Fruit fly (Drosophila melanogaster) whole organism, embryonic: ENCODE results near the gene nxf2.

ENCODE experiments used
- BEAF-32 ChIP-seq: fragments of 200-800 bp; sonication (Bioruptor generic); optimal IDR thresholded peaks from 3 replicates; lab custom pipeline; 2017; ENCODE audit warnings: missing biosample characterization, missing genetic modification characterization, mild to moderate bottlenecking, moderate library complexity, missing genetic modification reagents
- Bgb ChIP-seq: fragments of 200-800 bp; sonication (Bioruptor generic); IDR thresholded peaks from 2 replicates; pipeline ENCODE4 v1.3.6; 2022; ENCODE audit warnings: missing biosample characterization, missing genetic modification characterization; ENCODE audit not compliant: partially characterized antibody
- CG10267 ChIP-seq: fragments of 200-800 bp; sonication (Bioruptor generic); optimal IDR thresholded peaks from 2 replicates; lab custom pipeline; 2018; ENCODE audit warnings: missing biosample characterization, mild to moderate bottlenecking, missing genetic modification characterization, moderate library complexity
- CG11093 ChIP-seq: fragments of 200-800 bp; sonication (Bioruptor generic); IDR thresholded peaks from 3 replicates; pipeline ENCODE4 v1.3.6; 2022; ENCODE audit warnings: missing biosample characterization, missing genetic modification characterization
- CG12155 ChIP-seq: fragments of 200-800 bp; sonication (Bioruptor generic); optimal IDR thresholded peaks from 3 replicates; lab custom pipeline; 2016; ENCODE audit warnings: missing biosample characterization, missing genetic modification characterization
- CG15514 ChIP-seq: fragments of 200-800 bp; sonication (Bioruptor generic); optimal IDR thresholded peaks from 3 replicates; lab custom pipeline; 2017; ENCODE audit warnings: missing biosample characterization, missing genetic modification characterization, mild to moderate bottlenecking, moderate library complexity, missing genetic modification reagents
- CG2120 ChIP-seq: fragments of 200-800 bp; sonication (Bioruptor generic); optimal IDR thresholded peaks from 3 replicates; lab custom pipeline; 2016; ENCODE audit warnings: missing biosample characterization, missing genetic modification characterization
- CG2712 ChIP-seq: fragments of 200-800 bp; optimal IDR thresholded peaks from 3 replicates; lab custom pipeline; 2019; ENCODE audit warnings: missing biosample characterization, mild to moderate bottlenecking, missing genetic modification characterization, moderate library complexity
- CG30403 ChIP-seq: fragments of 200-800 bp; sonication (Bioruptor generic); optimal IDR thresholded peaks from 3 replicates; lab custom pipeline; 2016; ENCODE audit warnings: missing biosample characterization, missing genetic modification characterization
- CG32772 ChIP-seq: fragments of 200-800 bp; sonication (Bioruptor generic); IDR thresholded peaks from 2 replicates; pipeline ENCODE4 v1.3.6; 2022; ENCODE audit warnings: missing biosample characterization, missing genetic modification characterization
- CG4820 ChIP-seq: fragments of 200-800 bp; sonication (Bioruptor generic); optimal IDR thresholded peaks from 3 replicates; lab custom pipeline; 2016; ENCODE audit warnings: missing biosample characterization, missing genetic modification characterization
- CG5953 ChIP-seq: fragments of 200-800 bp; sonication (Bioruptor generic); IDR thresholded peaks from 2 replicates; pipeline ENCODE4 v1.3.6; 2022; ENCODE audit warnings: missing biosample characterization, missing genetic modification characterization
- CG6254 ChIP-seq: fragments of 200-800 bp; sonication (Bioruptor generic); optimal IDR thresholded peaks from 3 replicates; lab custom pipeline; 2017; ENCODE audit warnings: mild to moderate bottlenecking, missing biosample characterization, missing genetic modification reagents, missing genetic modification characterization
- CG6683 ChIP-seq: fragments of 200-800 bp; sonication (Bioruptor generic); optimal IDR thresholded peaks from 2 replicates; lab custom pipeline; 2017; ENCODE audit warnings: missing biosample characterization, mild to moderate bottlenecking, missing genetic modification characterization, missing genetic modification reagents
- CG7928 ChIP-seq: fragments of 200-800 bp; sonication (Bioruptor generic); optimal IDR thresholded peaks from 2 replicates; lab custom pipeline; 2017; ENCODE audit warnings: missing biosample characterization, mild to moderate bottlenecking, missing genetic modification characterization
- CG8478 ChIP-seq: fragments of >200 bp; optimal IDR thresholded peaks from 2 replicates; lab custom pipeline; 2018
- CG9797 ChIP-seq: fragments of 200-800 bp; sonication (Bioruptor generic); optimal IDR thresholded peaks from 3 replicates; lab custom pipeline; 2018; ENCODE audit warnings: missing biosample characterization, mild to moderate bottlenecking, missing genetic modification characterization
- Dip2 ChIP-seq: fragments of 200-800 bp; sonication (Bioruptor generic); IDR thresholded peaks from 2 replicates; pipeline ENCODE4 v1.3.6; 2022; ENCODE audit warnings: missing biosample characterization, missing genetic modification characterization
- HLH4C ChIP-seq: fragments of 200-800 bp; sonication (Bioruptor generic); IDR thresholded peaks from 3 replicates; pipeline ENCODE4 v1.3.6; 2022; ENCODE audit warnings: missing biosample characterization, missing genetic modification characterization; ENCODE audit not compliant: partially characterized antibody
- HmgZ ChIP-seq: fragments of 200-800 bp; sonication (Bioruptor generic); optimal IDR thresholded peaks from 2 replicates; lab custom pipeline; 2018; ENCODE audit warnings: missing biosample characterization, mild to moderate bottlenecking, missing genetic modification characterization
- Hmr ChIP-seq: fragments of 200-800 bp; sonication (Bioruptor generic); optimal IDR thresholded peaks from 3 replicates; lab custom pipeline; 2017; ENCODE audit warnings: mild to moderate bottlenecking, missing biosample characterization, missing genetic modification reagents, missing genetic modification characterization
- MBD-R2 ChIP-seq: fragments of 200-800 bp; sonication (Bioruptor generic); IDR thresholded peaks from 2 replicates; pipeline ENCODE4 v1.3.6; 2022; ENCODE audit warnings: missing biosample characterization, missing genetic modification characterization
- Mad ChIP-seq: fragments of 200-800 bp; sonication (Bioruptor generic); optimal IDR thresholded peaks from 2 replicates; lab custom pipeline; 2016; ENCODE audit warnings: missing biosample characterization, missing genetic modification characterization
- Mes4 ChIP-seq: fragments of 200-800 bp; sonication (Bioruptor generic); optimal IDR thresholded peaks from 2 replicates; lab custom pipeline; 2016; ENCODE audit warnings: missing biosample characterization, missing genetic modification characterization
- YL-1 ChIP-seq: fragments of 200-800 bp; sonication (Bioruptor generic); optimal IDR thresholded peaks from 3 replicates; lab custom pipeline; 2017; ENCODE audit warnings: missing biosample characterization, mild to moderate bottlenecking, missing genetic modification characterization
- ash1 ChIP-seq: fragments of 200-800 bp; sonication (Bioruptor generic); optimal IDR thresholded peaks from 2 replicates; lab custom pipeline; 2018; ENCODE audit warnings: missing biosample characterization, mild to moderate bottlenecking, missing genetic modification characterization
- caup ChIP-seq: fragments of 200-800 bp; sonication (Bioruptor generic); optimal IDR thresholded peaks from 3 replicates; lab custom pipeline; 2017; ENCODE audit warnings: missing biosample characterization, mild to moderate bottlenecking, missing genetic modification characterization, moderate library complexity; ENCODE audit not compliant: severe bottlenecking
- dan ChIP-seq: fragments of 200-800 bp; sonication (Bioruptor generic); IDR thresholded peaks from 2 replicates; pipeline ENCODE4 v1.3.6; 2022; ENCODE audit warnings: missing biosample characterization, missing genetic modification characterization
- dati ChIP-seq: fragments of 200-800 bp; sonication (Bioruptor generic); IDR thresholded peaks from 2 replicates; pipeline ENCODE4 v1.3.6; 2022; ENCODE audit warnings: missing biosample characterization, missing genetic modification characterization
- dysf ChIP-seq: fragments of 200-800 bp; sonication (Bioruptor generic); IDR thresholded peaks from 3 replicates; pipeline ENCODE4 v1.3.6; 2022; ENCODE audit warnings: missing biosample characterization, missing genetic modification characterization
- ewg ChIP-seq: fragments of 200-800 bp; sonication (Bioruptor generic); optimal IDR thresholded peaks from 3 replicates; lab custom pipeline; 2017; ENCODE audit warnings: mild to moderate bottlenecking, missing biosample characterization, missing genetic modification reagents, missing genetic modification characterization
- exex ChIP-seq: fragments of 200-800 bp; sonication (Bioruptor generic); optimal IDR thresholded peaks from 4 replicates; lab custom pipeline; 2018; ENCODE audit warnings: missing biosample characterization, mild to moderate bottlenecking, missing genetic modification characterization, moderate library complexity
- ftz-f1 ChIP-seq: fragments of 200-800 bp; sonication (Bioruptor generic); optimal IDR thresholded peaks from 2 replicates; lab custom pipeline; 2016; ENCODE audit warnings: missing biosample characterization, missing genetic modification characterization
- gem ChIP-seq: fragments of 200-800 bp; sonication (Bioruptor generic); optimal IDR thresholded peaks from 2 replicates; lab custom pipeline; 2019; ENCODE audit warnings: missing biosample characterization, mild to moderate bottlenecking, missing genetic modification characterization, moderate library complexity
- h ChIP-seq: fragments of >200 bp; optimal IDR thresholded peaks from 2 replicates; lab custom pipeline; 2017
- jigr1 ChIP-seq: fragments of 200-800 bp; sonication (Bioruptor generic); IDR thresholded peaks from 3 replicates; pipeline ENCODE4 v1.3.6; 2022; ENCODE audit warnings: missing biosample characterization, missing genetic modification characterization
- maf-S ChIP-seq: fragments of 200-800 bp; sonication (Bioruptor generic); optimal IDR thresholded peaks from 2 replicates; lab custom pipeline; 2016; ENCODE audit warnings: missing biosample characterization, missing genetic modification characterization
- nau ChIP-seq: fragments of 200-800 bp; sonication (Bioruptor generic); optimal IDR thresholded peaks from 3 replicates; lab custom pipeline; 2017; ENCODE audit warnings: missing biosample characterization, mild to moderate bottlenecking, missing genetic modification characterization, missing genetic modification reagents
- nmo ChIP-seq: fragments of 200-800 bp; sonication (Bioruptor generic); optimal IDR thresholded peaks from 2 replicates; lab custom pipeline; 2018; ENCODE audit warnings: missing biosample characterization, mild to moderate bottlenecking, missing genetic modification characterization, moderate library complexity
- onecut ChIP-seq: fragments of 200-800 bp; sonication (Bioruptor generic); IDR thresholded peaks from 2 replicates; pipeline ENCODE4 v1.3.6; 2022; ENCODE audit warnings: missing biosample characterization, missing genetic modification characterization
- ro ChIP-seq: fragments of 200-800 bp; sonication (Bioruptor generic); IDR thresholded peaks from 2 replicates; pipeline ENCODE4 v1.3.6; 2022; ENCODE audit warnings: missing biosample characterization, missing genetic modification characterization
- sima ChIP-seq: fragments of 200-800 bp; sonication (Bioruptor generic); optimal IDR thresholded peaks from 2 replicates; lab custom pipeline; 2016; ENCODE audit warnings: missing biosample characterization, missing genetic modification characterization
- ssp ChIP-seq: fragments of 200-800 bp; sonication (Bioruptor generic); IDR thresholded peaks from 2 replicates; pipeline ENCODE4 v1.3.6; 2022; ENCODE audit warnings: missing biosample characterization, missing genetic modification characterization
- sug ChIP-seq: fragments of 200-800 bp; optimal IDR thresholded peaks from 2 replicates; lab custom pipeline; 2019; ENCODE audit warnings: missing biosample characterization, mild to moderate bottlenecking, missing genetic modification characterization, moderate library complexity
- tio ChIP-seq: fragments of 200-800 bp; sonication (Bioruptor generic); optimal IDR thresholded peaks from 2 replicates; lab custom pipeline; 2017; ENCODE audit warnings: missing biosample characterization, missing genetic modification characterization, inconsistent platforms
- tll ChIP-seq, 2 experiments: fragments of 200-800 bp in 1 of 2; fragments of >200 bp in 1 of 2; sonication (Bioruptor generic) in 1 of 2; optimal IDR thresholded peaks; 2 replicates each; lab custom pipeline; 2017 to 2019; ENCODE audit warnings: missing biosample characterization in 2 of 2, missing genetic modification characterization in 2 of 2, mild to moderate bottlenecking in 1 of 2, moderate library complexity in 1 of 2
- trem ChIP-seq: fragments of 200-800 bp; optimal IDR thresholded peaks from 3 replicates; lab custom pipeline; 2019; ENCODE audit warnings: missing biosample characterization, mild to moderate bottlenecking, missing genetic modification characterization, moderate library complexity
- trh ChIP-seq: fragments of 200-800 bp; sonication (Bioruptor generic); optimal IDR thresholded peaks from 2 replicates; lab custom pipeline; 2016; ENCODE audit warnings: missing biosample characterization, missing genetic modification characterization
- twi ChIP-seq: fragments of 200-800 bp; optimal IDR thresholded peaks from 2 replicates; lab custom pipeline; 2019; ENCODE audit warnings: missing biosample characterization, mild to moderate bottlenecking, missing genetic modification characterization, moderate library complexity
- vfl ChIP-seq: fragments of 200-800 bp; sonication (Bioruptor generic); optimal IDR thresholded peaks from 2 replicates; lab custom pipeline; 2016; ENCODE audit warnings: missing biosample characterization, missing genetic modification characterization
- wek ChIP-seq: fragments of 200-800 bp; sonication (Bioruptor generic); optimal IDR thresholded peaks from 3 replicates; lab custom pipeline; 2018; ENCODE audit warnings: missing biosample characterization, mild to moderate bottlenecking, missing genetic modification characterization, moderate library complexity
- yki ChIP-seq: fragments of >200 bp; optimal IDR thresholded peaks from 3 replicates; lab custom pipeline; 2018

nxf2 gene

DNA sequence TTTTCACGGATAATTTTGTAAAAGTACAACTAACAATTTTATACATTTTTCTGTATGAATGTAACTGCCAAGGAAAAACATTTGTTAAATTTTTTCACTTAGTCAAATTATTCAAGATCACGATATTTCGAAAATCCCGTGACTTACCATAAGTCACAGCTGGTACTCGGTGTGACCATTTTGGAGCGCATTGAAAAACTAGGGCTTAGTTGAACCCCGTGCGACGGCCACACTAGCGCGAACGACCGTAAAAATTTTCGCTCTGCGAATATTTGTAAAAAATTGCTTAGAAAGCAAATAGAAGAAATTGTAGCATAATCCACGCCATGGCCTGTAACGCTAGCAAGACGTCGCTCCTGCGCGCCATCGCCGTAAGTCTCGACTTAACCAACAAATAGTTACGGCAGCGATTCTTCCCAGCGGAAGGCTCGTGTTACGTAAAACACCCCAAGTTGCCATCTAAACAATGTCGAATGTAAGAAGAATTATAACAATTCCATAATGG, 4.0 kb upstream of the nxf2 start, which contains the start of gene UQCR-C2 (continued):
- TF ChIP-seq CG7928 (GFP tag; lab: Kevin White, UChicago), result peak; percentile 37
- TF ChIP-seq exex (tag; lab: Kevin White, UChicago), result no peak
- no peak for TF ChIP-seq jigr1 (GFP tag; lab: Robert Waterston, UW)
- no peak for TF ChIP-seq Mes4 (GFP tag; lab: Kevin White, UChicago)
- no peak for TF ChIP-seq ash1
- peak; percentile 42 for TF ChIP-seq nmo
- TF ChIP-seq CG32772 (GFP tag; lab: Robert Waterston, UW), result no peak
- TF ChIP-seq ewg (GFP tag; lab: Kevin White, UChicago), result no peak
- peak; percentile 86 for TF ChIP-seq MBD-R2 (GFP tag; lab: Robert Waterston, UW)
- TF ChIP-seq CG9797 (GFP tag; lab: Kevin White, UChicago), result peak; percentile 91
- TF ChIP-seq vfl (GFP tag; lab: Kevin White, UChicago), result no peak
- TF ChIP-seq CG12155, result no peak
- no peak for TF ChIP-seq CG5953 (GFP tag; lab: Robert Waterston, UW)
- peak; percentile 92 for TF ChIP-seq YL-1 (GFP tag; lab: Kevin White, UChicago)
- no peak for TF ChIP-seq nau (GFP tag; lab: Kevin White, UChicago)
- TF ChIP-seq HLH4C (GFP tag; lab: Robert Waterston, UW), result no peak
- peak; percentile 18 for TF ChIP-seq ftz-f1 (GFP tag; lab: Kevin White, UChicago)
- peak; percentile 39 for TF ChIP-seq Bgb (GFP tag; lab: Robert Waterston, UW)
- no peak for TF ChIP-seq CG11093 (GFP tag; lab: Robert Waterston, UW)
- TF ChIP-seq dysf (GFP tag; lab: Robert Waterston, UW), result no peak
- TF ChIP-seq yki, result no peak
- peak; percentile 8 for TF ChIP-seq Hmr (GFP tag; lab: Kevin White, UChicago)
- no peak for TF ChIP-seq CG4820
- TF ChIP-seq CG6683 (GFP tag; lab: Kevin White, UChicago), result no peak
- no peak for TF ChIP-seq tio (GFP tag; lab: Kevin White, UChicago)
- TF ChIP-seq h (lab: Kevin White, UChicago), result no peak
- TF ChIP-seq Dip2 (GFP tag; lab: Robert Waterston, UW), result no peak
- TF ChIP-seq gem (tag; lab: Kevin White, UChicago), result no peak
- no peak for TF ChIP-seq trh (GFP tag; lab: Kevin White, UChicago)
- no peak for TF ChIP-seq CG6254
- no peak for TF ChIP-seq onecut (GFP tag; lab: Robert Waterston, UW)
- TF ChIP-seq tll (GFP tag; optimal IDR thresholded peaks at IDR 0.05; lab: Kevin White, UChicago), result peak in 1 of 2 experiments; percentile 51
- peak; percentile 49 for TF ChIP-seq sug
- peak; percentile 23 for TF ChIP-seq twi
- peak; percentile 45 for TF ChIP-seq CG2712 (tag; lab: Kevin White, UChicago)
- peak; percentile 55 for TF ChIP-seq CG10267 (tag; lab: Kevin White, UChicago)
- peak; percentile 8 for TF ChIP-seq CG30403 (GFP tag; lab: Kevin White, UChicago)
- TF ChIP-seq BEAF-32 (GFP tag; lab: Kevin White, UChicago), result peak; percentile 61
- no peak for TF ChIP-seq caup (GFP tag; lab: Kevin White, UChicago)
- TF ChIP-seq CG8478 (lab: Kevin White, UChicago), result no peak
- no peak for TF ChIP-seq wek (GFP tag; lab: Kevin White, UChicago)
- TF ChIP-seq ro (GFP tag; lab: Robert Waterston, UW), result no peak
- peak; percentile 76 for TF ChIP-seq CG15514 (GFP tag; lab: Kevin White, UChicago)
- no peak for TF ChIP-seq maf-S (GFP tag; lab: Kevin White, UChicago)
- no peak for TF ChIP-seq sima (GFP tag; lab: Kevin White, UChicago)
- peak; percentile 70 for TF ChIP-seq trem (tag; lab: Kevin White, UChicago)
- TF ChIP-seq Mad (GFP tag; lab: Kevin White, UChicago), result no peak
- TF ChIP-seq CG2120 (GFP tag; lab: Kevin White, UChicago), result peak; percentile 28
- TF ChIP-seq dan (GFP tag; lab: Robert Waterston, UW), result no peak
- TF ChIP-seq HmgZ, result peak; percentile 75
- no peak for TF ChIP-seq dati (GFP tag; lab: Robert Waterston, UW)
- no peak for TF ChIP-seq ssp
